Worm (Caenorhabditis elegans) whole organism, young adult: ENCODE data around the gene Y111B2A.12.

Source experiments
- B0019.2 ChIP-seq: fragments of 200-800 bp; sonication (Bioruptor generic); conservative IDR thresholded peaks from 2 replicates; pipeline ENCODE4 v1.3.6; 2022; ENCODE audit warnings: missing genetic modification reagents, missing genetic modification characterization, missing compliant biosample characterization
- B0035.1 ChIP-seq: sonication (generic microtip); optimal IDR thresholded peaks from 2 replicates; lab custom pipeline; 2016; ENCODE audit warnings: missing genetic modification characterization, mild to moderate bottlenecking, missing compliant biosample characterization, missing genotype, missing genetic modification reagents
- B0261.1 ChIP-seq: sonication (generic microtip); optimal IDR thresholded peaks from 2 replicates; lab custom pipeline; 2016; ENCODE audit warnings: mild to moderate bottlenecking, missing genetic modification characterization, moderate library complexity, missing compliant biosample characterization
- D2030.7 ChIP-seq: fragments of 200-800 bp; sonication (Bioruptor generic); IDR thresholded peaks from 2 replicates; pipeline ENCODE4 v1.3.6; 2022; ENCODE audit warnings: missing genetic modification reagents, missing genetic modification characterization, missing compliant biosample characterization
- F23B12.7 ChIP-seq: sonication (generic microtip); optimal IDR thresholded peaks from 2 replicates; lab custom pipeline; 2017; ENCODE audit warnings: missing genetic modification characterization, mild to moderate bottlenecking, missing compliant biosample characterization, antibody characterized with exemption, moderate library complexity; ENCODE audit not compliant: insufficient read depth
- F33H1.4 ChIP-seq: fragments of 200-800 bp; sonication (Bioruptor generic); IDR thresholded peaks from 2 replicates; pipeline ENCODE4 v1.3.6; 2022; ENCODE audit warnings: missing genetic modification reagents, missing genetic modification characterization, missing compliant biosample characterization
- F39B2.1 ChIP-seq: fragments of 200-800 bp; sonication (Bioruptor generic); IDR thresholded peaks from 2 replicates; pipeline ENCODE4 v1.3.6; 2022; ENCODE audit warnings: missing genetic modification reagents, missing genetic modification characterization, missing compliant biosample characterization
- F49E8.2 ChIP-seq: sonication (generic microtip); optimal IDR thresholded peaks from 3 replicates; lab custom pipeline; 2017; ENCODE audit warnings: missing genetic modification characterization, mild to moderate bottlenecking, missing compliant biosample characterization, antibody characterized with exemption, moderate library complexity; ENCODE audit not compliant: insufficient read depth
- T26A5.8 ChIP-seq: sonication (generic microtip); optimal IDR thresholded peaks from 2 replicates; lab custom pipeline; 2016; ENCODE audit warnings: missing genetic modification characterization, missing compliant biosample characterization
- atf-7 ChIP-seq: sonication (generic microtip); optimal IDR thresholded peaks from 2 replicates; lab custom pipeline; 2017; ENCODE audit warnings: mild to moderate bottlenecking, missing genetic modification characterization, missing compliant biosample characterization
- attf-5 ChIP-seq: fragments of 200-800 bp; sonication (Bioruptor generic); optimal IDR thresholded peaks from 2 replicates; lab custom pipeline; 2018; ENCODE audit warnings: mild to moderate bottlenecking, missing genetic modification characterization, missing compliant biosample characterization
- bed-2 ChIP-seq: fragments of 200-800 bp; sonication (Bioruptor generic); IDR thresholded peaks from 2 replicates; pipeline ENCODE4 v1.3.6; 2022; ENCODE audit warnings: missing genetic modification reagents, missing genetic modification characterization, missing compliant biosample characterization
- cebp-2 ChIP-seq: fragments of 200-800 bp; sonication (Bioruptor generic); IDR thresholded peaks from 2 replicates; pipeline ENCODE4 v1.3.6; 2022; ENCODE audit warnings: missing genetic modification characterization, missing compliant biosample characterization
- ceh-58 ChIP-seq: fragments of 200-800 bp; sonication (Bioruptor generic); IDR thresholded peaks from 2 replicates; pipeline ENCODE4 v1.3.6; 2022; ENCODE audit warnings: missing genetic modification characterization, missing compliant biosample characterization
- ceh-91 ChIP-seq: fragments of 200-800 bp; sonication (Bioruptor generic); IDR thresholded peaks from 2 replicates; pipeline ENCODE4 v1.3.6; 2022; ENCODE audit warnings: missing genetic modification reagents, missing genetic modification characterization, missing compliant biosample characterization
- die-1 ChIP-seq: sonication (generic microtip); optimal IDR thresholded peaks from 2 replicates; lab custom pipeline; 2016; ENCODE audit warnings: missing genotype, mild to moderate bottlenecking, missing genetic modification characterization, missing compliant biosample characterization
- egrh-3 ChIP-seq: fragments of 200-800 bp; sonication (Bioruptor generic); IDR thresholded peaks from 2 replicates; pipeline ENCODE4 v1.3.6; 2022; ENCODE audit warnings: missing genetic modification reagents, missing genetic modification characterization, missing compliant biosample characterization
- gei-17 ChIP-seq: fragments of 200-800 bp; sonication (Bioruptor generic); optimal IDR thresholded peaks from 2 replicates; lab custom pipeline; 2018; ENCODE audit warnings: mild to moderate bottlenecking, missing genetic modification characterization, missing compliant biosample characterization
- him-1 ChIP-seq: sonication (generic microtip); optimal IDR thresholded peaks from 2 replicates; lab custom pipeline; 2016; ENCODE audit warnings: missing genotype, missing genetic modification reagents, missing genetic modification characterization, missing compliant biosample characterization
- hmg-1.2 ChIP-seq: fragments of 200-800 bp; sonication (Bioruptor generic); IDR thresholded peaks from 2 replicates; pipeline ENCODE4 v1.3.6; 2022; ENCODE audit warnings: missing genetic modification reagents, missing genetic modification characterization, missing compliant biosample characterization
- lag-1 ChIP-seq: fragments of 200-800 bp; sonication (Bioruptor generic); IDR thresholded peaks from 2 replicates; pipeline ENCODE4 v1.3.6; 2022; ENCODE audit warnings: missing genetic modification reagents, missing genetic modification characterization, missing compliant biosample characterization
- lin-26 ChIP-seq: fragments of 200-800 bp; sonication (Bioruptor generic); IDR thresholded peaks from 2 replicates; pipeline ENCODE4 v1.3.6; 2022; ENCODE audit warnings: missing genetic modification reagents, missing genetic modification characterization, missing compliant biosample characterization
- lin-54 ChIP-seq: fragments of 200-800 bp; sonication (Bioruptor generic); optimal IDR thresholded peaks from 2 replicates; lab custom pipeline; 2018; ENCODE audit warnings: mild to moderate bottlenecking, missing genetic modification characterization, missing compliant biosample characterization
- lsl-1 ChIP-seq: fragments of 200-800 bp; sonication (Bioruptor generic); optimal IDR thresholded peaks from 2 replicates; lab custom pipeline; 2018; ENCODE audit warnings: mild to moderate bottlenecking, missing genetic modification characterization, moderate library complexity, missing compliant biosample characterization
- madf-6 ChIP-seq: fragments of 200-800 bp; sonication (Bioruptor generic); IDR thresholded peaks from 2 replicates; pipeline ENCODE4 v1.3.6; 2022; ENCODE audit warnings: missing genetic modification reagents, missing genetic modification characterization, missing compliant biosample characterization
- madf-8 ChIP-seq: fragments of 200-800 bp; sonication (Bioruptor generic); conservative IDR thresholded peaks from 2 replicates; pipeline ENCODE4 v1.3.6; 2022; ENCODE audit warnings: missing genetic modification reagents, missing genetic modification characterization, missing compliant biosample characterization
- mel-28 ChIP-seq: sonication (generic microtip); optimal IDR thresholded peaks from 2 replicates; lab custom pipeline; 2016; ENCODE audit warnings: borderline replicate concordance, mild to moderate bottlenecking, missing genetic modification characterization, missing compliant biosample characterization
- nhr-120 ChIP-seq: fragments of 200-800 bp; sonication (Bioruptor generic); IDR thresholded peaks from 2 replicates; pipeline ENCODE4 v1.3.6; 2022; ENCODE audit warnings: missing genetic modification characterization, missing compliant biosample characterization
- pbrm-1 ChIP-seq: fragments of 200-800 bp; sonication (Bioruptor generic); IDR thresholded peaks from 2 replicates; pipeline ENCODE4 v1.3.6; 2022; ENCODE audit warnings: missing genetic modification reagents, missing genetic modification characterization, missing compliant biosample characterization
- snpc-1.3 ChIP-seq: sonication (generic microtip); optimal IDR thresholded peaks from 2 replicates; lab custom pipeline; 2017; ENCODE audit warnings: missing genetic modification characterization, mild to moderate bottlenecking, missing compliant biosample characterization, antibody characterized with exemption, moderate library complexity, missing genotype, missing genetic modification reagents; ENCODE audit not compliant: insufficient read depth
- snpc-4 ChIP-seq, 5 experiments: fragments of 150-350 bp in 1 of 5; sonication (generic microtip) in 4 of 5; optimal IDR thresholded peaks; 2 replicates each; lab custom pipeline; 2014 to 2018; ENCODE audit warnings: missing genetic modification characterization in 5 of 5, missing biosample characterization in 3 of 5, antibody characterized with exemption in 2 of 5, mild to moderate bottlenecking in 2 of 5, missing compliant biosample characterization in 2 of 5, missing genotype in 2 of 5, moderate library complexity in 2 of 5, missing genetic modification reagents in 1 of 5
- xnd-1 ChIP-seq: sonication (generic microtip); optimal IDR thresholded peaks from 2 replicates; lab custom pipeline; 2016; ENCODE audit warnings: missing genotype, missing genetic modification reagents, missing genetic modification characterization, missing compliant biosample characterization
- ztf-25 ChIP-seq: fragments of 200-800 bp; sonication (Bioruptor generic); IDR thresholded peaks from 2 replicates; pipeline ENCODE4 v1.3.6; 2022; ENCODE audit warnings: missing genetic modification reagents, missing genetic modification characterization, missing compliant biosample characterization
- ztf-28 ChIP-seq: fragments of 200-800 bp; sonication (Bioruptor generic); IDR thresholded peaks from 2 replicates; pipeline ENCODE4 v1.3.6; 2022; ENCODE audit warnings: missing genetic modification reagents, missing genetic modification characterization, missing compliant biosample characterization
- ztf-3 ChIP-seq: fragments of 200-800 bp; sonication (Bioruptor generic); optimal IDR thresholded peaks from 2 replicates; lab custom pipeline; 2018; ENCODE audit warnings: mild to moderate bottlenecking, missing genetic modification characterization, missing compliant biosample characterization

The Y111B2A.12 gene

DNA sequence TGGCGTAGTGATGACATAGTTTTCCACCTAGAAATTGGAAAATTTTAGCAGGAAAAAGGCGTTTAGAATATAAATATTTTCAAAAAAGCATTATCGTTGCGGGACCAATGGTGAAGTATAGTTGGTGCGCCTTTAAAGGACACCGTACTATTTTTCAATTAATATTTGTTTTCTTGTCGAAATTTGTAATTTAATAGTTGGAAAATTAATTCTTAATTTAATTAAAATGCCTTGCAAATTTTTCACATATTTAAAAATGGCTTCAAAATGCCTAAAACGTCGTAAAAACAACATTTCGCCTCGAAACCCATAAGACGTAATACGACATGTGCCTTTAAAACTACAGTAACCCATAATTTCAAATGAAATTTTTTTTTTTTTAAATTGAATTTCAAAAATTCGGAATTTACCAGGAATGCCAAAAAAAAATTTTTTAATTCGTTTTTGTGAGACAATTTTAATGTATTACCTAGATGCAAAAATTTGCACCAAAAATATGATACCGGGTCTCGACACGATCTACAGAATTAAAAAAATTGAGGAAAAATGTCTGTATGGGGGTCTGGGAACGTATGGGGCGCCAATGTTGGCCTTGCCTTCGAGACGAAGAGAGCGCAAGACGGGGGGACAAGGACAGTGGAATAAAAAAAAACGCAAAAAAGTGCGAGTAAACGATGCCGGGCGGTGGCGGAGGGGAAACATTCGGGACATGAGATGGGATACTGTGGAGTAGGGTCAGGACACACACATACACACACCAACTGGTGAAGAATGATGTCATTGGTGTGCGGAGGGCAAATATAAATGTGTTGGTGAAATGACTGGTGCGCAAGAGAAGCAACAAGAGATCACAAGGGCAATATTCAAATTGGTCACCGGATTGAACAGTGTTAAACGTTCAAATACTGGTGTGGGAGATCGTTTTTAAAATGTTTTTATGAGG is 33.5 kb upstream of the Y111B2A.12 start, which contains the start of gene aakg-1:
TSS of gene aakg-1 (minus strand) at position 52 of the 943 bp plus-strand sequence.
- TF ChIP-seq snpc-1.3 (tag; lab: Kevin White, UChicago) (peak; percentile 1), hmg-1.2 (GFP tag; lab: Robert Waterston, UW) (no peak), lsl-1 (GFP tag; lab: Kevin White, UChicago) (peak; percentile 99), ztf-28 (GFP tag; lab: Robert Waterston, UW) (0 out of 2 replicates have a peak, but pooled peaks have one; percentile 48), lin-26 (GFP tag; lab: Robert Waterston, UW) (no peak), D2030.7 (GFP tag; lab: Robert Waterston, UW) (peak; percentile 68), die-1 (tag; lab: Kevin White, UChicago) (no peak), atf-7 (tag; lab: Kevin White, UChicago) (no peak), B0035.1 (tag; lab: Kevin White, UChicago) (no peak), cebp-2 (GFP tag; lab: Robert Waterston, UW) (no peak), madf-8 (GFP tag; lab: Robert Waterston, UW) (peak; percentile 66; the same call in 1 of the 2 replicates), pbrm-1 (GFP tag; lab: Robert Waterston, UW) (no peak), madf-6 (GFP tag; lab: Robert Waterston, UW) (peak; percentile 89), bed-2 (no peak), F39B2.1 (GFP tag; lab: Robert Waterston, UW) (no peak), attf-5 (GFP tag; lab: Kevin White, UChicago) (no peak), mel-28 (tag; lab: Kevin White, UChicago) (no peak), lin-54 (GFP tag; lab: Kevin White, UChicago) (peak; percentile 59), F33H1.4 (GFP tag; lab: Robert Waterston, UW) (peak; percentile 94), lag-1 (GFP tag; lab: Robert Waterston, UW) (no peak), B0019.2 (GFP tag; lab: Robert Waterston, UW) (no peak), him-1 (tag; lab: Kevin White, UChicago) (no peak), T26A5.8 (no peak), F49E8.2 (tag; lab: Kevin White, UChicago) (no peak), ztf-3 (GFP tag; lab: Kevin White, UChicago) (no peak), egrh-3 (GFP tag; lab: Robert Waterston, UW) (no peak), gei-17 (GFP tag; lab: Kevin White, UChicago) (no peak), ceh-91 (GFP tag; lab: Robert Waterston, UW) (peak; percentile 35; the same call in 1 of the 2 replicates), xnd-1 (tag; lab: Kevin White, UChicago) (peak; percentile 95), F23B12.7 (tag; lab: Kevin White, UChicago) (no peak), B0261.1 (tag; lab: Kevin White, UChicago) (no peak), snpc-4 (GFP tag; optimal IDR thresholded peaks at IDR 0.05; lab: Kevin White, UChicago) (no peak), snpc-4 (tag; optimal IDR thresholded peaks at IDR 0.05; lab: Kevin White, UChicago) (no peak), nhr-120 (GFP tag; lab: Robert Waterston, UW) (no peak), ceh-58 (no peak), ztf-25 (GFP tag; lab: Robert Waterston, UW) (no peak)
